Worm (Caenorhabditis elegans) whole organism, L1 larva: Measurements from ENCODE around the gene F57F4.1.
A peak's percentile ranks its signal among the peaks of the same experiment; 100 is the strongest.

Experiments used
- C04F5.9 ChIP-seq: sonication (generic microtip); optimal IDR thresholded peaks from 2 replicates; lab custom pipeline; 2016; ENCODE audit warnings: missing genetic modification characterization, missing compliant biosample characterization
- C34B4.2 ChIP-seq: sonication (generic microtip); optimal IDR thresholded peaks from 2 replicates; lab custom pipeline; 2017; ENCODE audit warnings: mild to moderate bottlenecking, missing genetic modification characterization, missing compliant biosample characterization
- Y116A8C.19 ChIP-seq: sonication (generic microtip); optimal IDR thresholded peaks from 2 replicates; lab custom pipeline; 2016; ENCODE audit warnings: missing compliant biosample characterization, missing genetic modification characterization, borderline replicate concordance
- aly-2 ChIP-seq: fragments of 150-350 bp; optimal IDR thresholded peaks from 2 replicates; lab custom pipeline; 2014; ENCODE audit warnings: missing biosample characterization, missing genetic modification characterization
- ama-1 ChIP-seq: fragments of 150-350 bp; optimal IDR thresholded peaks from 2 replicates; lab custom pipeline; 2014
- ceh-63 ChIP-seq: fragments of 200-800 bp; sonication (Bioruptor generic); optimal IDR thresholded peaks from 2 replicates; lab custom pipeline; 2018; ENCODE audit warnings: mild to moderate bottlenecking, missing genetic modification characterization, missing compliant biosample characterization
- ceh-8 ChIP-seq: fragments of 200-800 bp; sonication (Bioruptor generic); optimal IDR thresholded peaks from 2 replicates; lab custom pipeline; 2018; ENCODE audit warnings: mild to moderate bottlenecking, missing genetic modification characterization, moderate library complexity, missing compliant biosample characterization
- ceh-88 ChIP-seq: fragments of 200-800 bp; sonication (Bioruptor generic); IDR thresholded peaks from 2 replicates; pipeline ENCODE4 v1.3.6; 2022; ENCODE audit warnings: missing genetic modification characterization, missing compliant biosample characterization
- dpl-1 ChIP-seq, 3 experiments: fragments of 150-350 bp in 2 of 3; sonication (generic microtip) in 1 of 3; optimal IDR thresholded peaks; 2 replicates each; lab custom pipeline; 2014 to 2017; ENCODE audit warnings: missing biosample characterization in 3 of 3, missing genetic modification characterization in 3 of 3, missing genetic modification reagents in 3 of 3
- efl-1 ChIP-seq, 4 experiments: fragments of 150-350 bp; optimal IDR thresholded peaks in 3 of 4; peaks in 1 of 4; 1 replicate in 1 of 4; 2 replicates in 3 of 4; lab custom pipeline; 2014; ENCODE audit warnings: missing biosample characterization in 2 of 4, missing genetic modification characterization in 2 of 4, missing genetic modification reagents in 2 of 4
- elt-3 ChIP-seq, 6 experiments: fragments of 150-350 bp in 1 of 6; sonication (generic microtip); optimal IDR thresholded peaks; 2 replicates each; lab custom pipeline; 2017 to 2018; ENCODE audit warnings: missing biosample characterization in 6 of 6, missing genetic modification characterization in 6 of 6, inconsistent platforms in 1 of 6
- ets-5 ChIP-seq: fragments of 200-800 bp; sonication (Bioruptor generic); IDR thresholded peaks from 2 replicates; pipeline ENCODE4 v1.3.6; 2022; ENCODE audit warnings: missing genetic modification characterization, missing compliant biosample characterization
- fkh-10 ChIP-seq: sonication (generic microtip); optimal IDR thresholded peaks from 2 replicates; lab custom pipeline; 2017; ENCODE audit warnings: missing biosample characterization, missing genetic modification reagents, missing genetic modification characterization
- fkh-4 ChIP-seq: sonication (generic microtip); optimal IDR thresholded peaks from 2 replicates; lab custom pipeline; 2016; ENCODE audit warnings: missing compliant biosample characterization, missing genetic modification characterization, borderline replicate concordance
- fkh-8 ChIP-seq: sonication (generic microtip); optimal IDR thresholded peaks from 2 replicates; lab custom pipeline; 2016; ENCODE audit warnings: mild to moderate bottlenecking, missing genetic modification characterization, missing compliant biosample characterization
- fos-1 ChIP-seq: fragments of 150-350 bp; optimal IDR thresholded peaks from 2 replicates; lab custom pipeline; 2014; ENCODE audit warnings: missing biosample characterization, missing genetic modification characterization
- grh-1 ChIP-seq: fragments of 200-800 bp; sonication (Bioruptor generic); IDR thresholded peaks from 2 replicates; pipeline ENCODE4 v1.3.6; 2022; ENCODE audit warnings: missing genetic modification reagents, missing genetic modification characterization, missing compliant biosample characterization
- hlh-17 ChIP-seq: fragments of 200-800 bp; sonication (Bioruptor generic); optimal IDR thresholded peaks from 2 replicates; lab custom pipeline; 2018; ENCODE audit warnings: missing genetic modification characterization, mild to moderate bottlenecking, missing compliant biosample characterization, moderate library complexity, borderline replicate concordance
- hlh-4 ChIP-seq: sonication (generic microtip); optimal IDR thresholded peaks from 2 replicates; lab custom pipeline; 2016; ENCODE audit warnings: mild to moderate bottlenecking, missing genetic modification characterization, missing compliant biosample characterization
- hpl-2 ChIP-seq: fragments of 150-350 bp; optimal IDR thresholded peaks from 2 replicates; lab custom pipeline; 2014; ENCODE audit warnings: missing biosample characterization, missing genetic modification reagents, missing genetic modification characterization
- irx-1 ChIP-seq: sonication (generic microtip); optimal IDR thresholded peaks from 2 replicates; lab custom pipeline; 2016; ENCODE audit warnings: missing genetic modification characterization, missing compliant biosample characterization
- isw-1 ChIP-seq: fragments of 200-800 bp; sonication (Bioruptor generic); IDR thresholded peaks from 2 replicates; pipeline ENCODE4 v1.3.6; 2022; ENCODE audit warnings: missing genetic modification characterization, missing compliant biosample characterization
- jun-1 ChIP-seq: fragments of 150-350 bp; optimal IDR thresholded peaks from 2 replicates; lab custom pipeline; 2014; ENCODE audit warnings: missing biosample characterization, missing genetic modification reagents, missing genetic modification characterization
- lin-14 ChIP-seq: fragments of 200-800 bp; sonication (Bioruptor generic); optimal IDR thresholded peaks from 2 replicates; lab custom pipeline; 2018; ENCODE audit warnings: mild to moderate bottlenecking, missing genetic modification characterization, moderate library complexity, missing compliant biosample characterization
- lin-15B ChIP-seq: fragments of 150-350 bp; sonication (generic microtip); optimal IDR thresholded peaks from 3 replicates; lab custom pipeline; 2014; ENCODE audit warnings: missing biosample characterization, missing genetic modification characterization
- lin-35 ChIP-seq, 2 experiments: fragments of 150-350 bp; optimal IDR thresholded peaks; 2 replicates each; lab custom pipeline; 2014; ENCODE audit warnings: missing biosample characterization in 2 of 2, missing genetic modification characterization in 2 of 2, missing genetic modification reagents in 2 of 2
- lin-39 ChIP-seq: fragments of 150-350 bp; optimal IDR thresholded peaks from 2 replicates; lab custom pipeline; 2014; ENCODE audit warnings: missing biosample characterization, missing genetic modification reagents, missing genetic modification characterization
- lsy-2 ChIP-seq, 2 experiments: fragments of 150-350 bp; optimal IDR thresholded peaks; 2 replicates each; lab custom pipeline; 2014; ENCODE audit warnings: missing biosample characterization in 2 of 2, missing genetic modification characterization in 2 of 2
- mdl-1 ChIP-seq, 2 experiments: fragments of 150-350 bp; optimal IDR thresholded peaks; 2 replicates each; lab custom pipeline; 2014 to 2017; ENCODE audit warnings: missing biosample characterization in 2 of 2, missing genetic modification characterization in 2 of 2, inconsistent platforms in 1 of 2
- mef-2 ChIP-seq: fragments of 150-350 bp; optimal IDR thresholded peaks from 2 replicates; lab custom pipeline; 2014; ENCODE audit warnings: missing biosample characterization, missing genetic modification characterization
- nhr-11 ChIP-seq: fragments of 150-350 bp; optimal IDR thresholded peaks from 2 replicates; lab custom pipeline; 2014; ENCODE audit warnings: missing biosample characterization, missing genetic modification characterization
- nhr-12 ChIP-seq: sonication (generic microtip); optimal IDR thresholded peaks from 2 replicates; lab custom pipeline; 2017; ENCODE audit warnings: missing biosample characterization, missing genetic modification characterization
- nhr-20 ChIP-seq: sonication (generic microtip); optimal IDR thresholded peaks from 2 replicates; lab custom pipeline; 2016; ENCODE audit warnings: mild to moderate bottlenecking, missing genetic modification characterization, missing compliant biosample characterization
- nhr-237 ChIP-seq: fragments of 150-350 bp; optimal IDR thresholded peaks from 2 replicates; lab custom pipeline; 2014; ENCODE audit warnings: missing biosample characterization, missing genetic modification characterization
- nhr-28 ChIP-seq: fragments of 150-350 bp; optimal IDR thresholded peaks from 2 replicates; lab custom pipeline; 2014; ENCODE audit warnings: missing biosample characterization, missing genetic modification characterization
- nhr-71 ChIP-seq: sonication (generic microtip); optimal IDR thresholded peaks from 2 replicates; lab custom pipeline; 2016; ENCODE audit warnings: mild to moderate bottlenecking, missing genetic modification characterization, moderate library complexity, missing compliant biosample characterization
- nhr-77 ChIP-seq: fragments of 150-350 bp; optimal IDR thresholded peaks from 2 replicates; lab custom pipeline; 2014; ENCODE audit warnings: missing biosample characterization, missing genetic modification characterization
- nhr-84 ChIP-seq: sonication (generic microtip); optimal IDR thresholded peaks from 2 replicates; lab custom pipeline; 2017; ENCODE audit warnings: missing biosample characterization, missing genetic modification characterization
- nhr-85 ChIP-seq: sonication (generic microtip); peaks from one replicate; lab custom pipeline; 2016; ENCODE audit warnings: missing genetic modification characterization, inconsistent platforms, missing compliant biosample characterization
- nhr-90 ChIP-seq: sonication (generic microtip); optimal IDR thresholded peaks from 2 replicates; lab custom pipeline; 2016; ENCODE audit warnings: mild to moderate bottlenecking, missing genetic modification characterization, missing compliant biosample characterization; ENCODE audit not compliant: poor library complexity
- pqm-1 ChIP-seq: sonication (generic microtip); optimal IDR thresholded peaks from 3 replicates; lab custom pipeline; 2017; ENCODE audit warnings: missing biosample characterization, missing genetic modification characterization
- rnt-1 ChIP-seq: sonication (generic microtip); optimal IDR thresholded peaks from 2 replicates; lab custom pipeline; 2016; ENCODE audit warnings: mild to moderate bottlenecking, missing genetic modification characterization, moderate library complexity, missing compliant biosample characterization
- skn-1 ChIP-seq: fragments of 150-350 bp; optimal IDR thresholded peaks from 2 replicates; lab custom pipeline; 2014; ENCODE audit warnings: missing biosample characterization, missing genetic modification characterization
- snu-23 ChIP-seq: sonication (generic microtip); optimal IDR thresholded peaks from 2 replicates; lab custom pipeline; 2016; ENCODE audit warnings: missing genetic modification characterization, missing compliant biosample characterization
- sptf-1 ChIP-seq: fragments of 150-350 bp; optimal IDR thresholded peaks from 2 replicates; lab custom pipeline; 2014; ENCODE audit warnings: missing biosample characterization, missing genetic modification characterization
- sup-37 ChIP-seq: fragments of 200-800 bp; sonication (Bioruptor generic); optimal IDR thresholded peaks from 2 replicates; lab custom pipeline; 2018; ENCODE audit warnings: mild to moderate bottlenecking, missing genetic modification characterization, missing compliant biosample characterization
- tbx-2 ChIP-seq: sonication (generic microtip); optimal IDR thresholded peaks from 2 replicates; lab custom pipeline; 2016; ENCODE audit warnings: missing genetic modification characterization, missing compliant biosample characterization
- tlp-1 ChIP-seq: fragments of 150-350 bp; optimal IDR thresholded peaks from 2 replicates; lab custom pipeline; 2014; ENCODE audit warnings: missing biosample characterization, missing genetic modification characterization
- unc-130 ChIP-seq: fragments of 150-350 bp; optimal IDR thresholded peaks from 2 replicates; lab custom pipeline; 2017; ENCODE audit warnings: missing biosample characterization, missing genetic modification characterization, inconsistent platforms
- unc-30 ChIP-seq: sonication (generic microtip); optimal IDR thresholded peaks from 2 replicates; lab custom pipeline; 2017; ENCODE audit warnings: missing biosample characterization, missing genetic modification characterization
- unc-86 ChIP-seq: sonication (generic microtip); optimal IDR thresholded peaks from 2 replicates; lab custom pipeline; 2016; ENCODE audit warnings: missing genetic modification characterization, missing compliant biosample characterization
- vab-15 ChIP-seq: sonication (generic microtip); optimal IDR thresholded peaks from 2 replicates; lab custom pipeline; 2017; ENCODE audit warnings: missing genotype, mild to moderate bottlenecking, missing genetic modification characterization, missing compliant biosample characterization
- xbp-1 ChIP-seq: sonication (generic microtip); optimal IDR thresholded peaks from 2 replicates; lab custom pipeline; 2016; ENCODE audit warnings: missing genetic modification characterization, missing compliant biosample characterization
- zag-1 ChIP-seq: fragments of 150-350 bp; optimal IDR thresholded peaks from 2 replicates; lab custom pipeline; 2014; ENCODE audit warnings: missing biosample characterization, missing genetic modification characterization

Gene F57F4.1

DNA sequence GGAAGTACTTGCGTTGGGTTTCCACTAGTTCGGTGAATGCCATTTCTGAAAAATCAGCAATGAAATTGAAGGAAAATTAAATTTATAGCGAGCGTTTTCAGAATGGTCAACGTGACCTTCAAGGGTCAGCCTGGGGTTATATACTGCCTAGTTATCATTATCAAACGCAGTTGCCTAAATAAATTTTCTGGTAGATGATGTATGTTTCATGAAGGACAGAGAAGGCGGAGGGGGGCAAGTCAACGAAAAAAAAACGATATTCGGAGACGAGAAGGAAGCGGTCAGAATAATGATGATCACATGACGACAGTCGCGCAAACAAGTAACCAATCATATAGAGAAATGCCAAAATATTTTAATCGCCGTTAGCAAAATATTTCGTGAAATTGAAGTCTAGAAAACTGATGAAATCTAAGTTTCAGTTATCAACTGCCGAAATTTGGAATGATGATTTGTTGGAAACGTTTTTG is 39.6 kb downstream of the F57F4.1 start, which contains the start of gene alh-4:
Gene alh-4 (minus strand): TSS at position 51 of the 470 bp plus-strand sequence.
- TF ChIP-seq nhr-20 (peak; percentile 67), hlh-4 (tag; lab: Kevin White, UChicago) (no peak), C04F5.9 (tag; lab: Kevin White, UChicago) (no peak), hlh-17 (GFP tag; lab: Kevin White, UChicago) (no peak), fkh-10 (no peak), fkh-4 (tag; lab: Kevin White, UChicago) (no peak), ceh-63 (GFP tag; lab: Kevin White, UChicago) (no peak), unc-86 (tag; lab: Kevin White, UChicago) (no peak), lsy-2 (tag; optimal IDR thresholded peaks at IDR 0.05; lab: Kevin White, UChicago) (peak in 1 of 2 experiments; percentile 28), mdl-1 (tag; optimal IDR thresholded peaks at IDR 0.05; lab: Kevin White, UChicago) (peak in 1 of 2 experiments; percentile 40), isw-1 (GFP tag; lab: Robert Waterston, UW) (no peak), nhr-12 (no peak), ceh-8 (GFP tag; lab: Kevin White, UChicago) (no peak), nhr-77 (no peak), ceh-88 (GFP tag; lab: Robert Waterston, UW) (no peak), skn-1 (tag; lab: Kevin White, UChicago) (no peak), fkh-8 (tag; lab: Kevin White, UChicago) (no peak), fos-1 (no peak), xbp-1 (tag; lab: Kevin White, UChicago) (no peak), nhr-237 (tag; lab: Kevin White, UChicago) (no peak), nhr-85 (tag; lab: Kevin White, UChicago) (peak; percentile 84), grh-1 (GFP tag; lab: Robert Waterston, UW) (no peak; the same call in 1 of the 2 replicates), elt-3 (tag; optimal IDR thresholded peaks at IDR 0.05; lab: Kevin White, UChicago) (peak in 1 of 6 experiments; percentile 77), snu-23 (GFP tag; lab: Kevin White, UChicago) (peak; percentile 44), lin-15B (tag; lab: Kevin White, UChicago) (no peak), nhr-11 (no peak), dpl-1 (GFP tag; optimal IDR thresholded peaks at IDR 0.05; lab: Kevin White, UChicago) (peak in 1 of 3 experiments; percentile 0), C34B4.2 (tag; lab: Kevin White, UChicago) (no peak), lin-39 (tag; lab: Kevin White, UChicago) (no peak), mef-2 (no peak), nhr-84 (tag; lab: Kevin White, UChicago) (no peak), unc-130 (tag; lab: Kevin White, UChicago) (peak; percentile 52), tlp-1 (tag; lab: Kevin White, UChicago) (no peak), ets-5 (GFP tag; lab: Robert Waterston, UW) (no peak), rnt-1 (no peak), nhr-28 (no peak), lin-14 (GFP tag; lab: Kevin White, UChicago) (peak; percentile 45), ama-1 (peak; percentile 35), nhr-90 (peak; percentile 58), vab-15 (tag; lab: Kevin White, UChicago) (peak; percentile 8), efl-1 (optimal IDR thresholded peaks at IDR 0.05; lab: Kevin White, UChicago) (no peak), efl-1 (GFP tag; optimal IDR thresholded peaks at IDR 0.05 in 1 of 2; lab: Kevin White, UChicago) (no peak), zag-1 (tag; lab: Kevin White, UChicago) (no peak), Y116A8C.19 (tag; lab: Kevin White, UChicago) (no peak), lin-35 (GFP tag; optimal IDR thresholded peaks at IDR 0.05; lab: Kevin White, UChicago) (peak in 1 of 2 experiments; percentile 37), tbx-2 (tag; lab: Kevin White, UChicago) (peak; percentile 17), sptf-1 (tag; lab: Kevin White, UChicago) (no peak), unc-30 (tag; lab: Kevin White, UChicago) (no peak), pqm-1 (no peak), nhr-71 (tag; lab: Kevin White, UChicago) (peak; percentile 42), irx-1 (no peak), sup-37 (no peak), jun-1 (tag; lab: Kevin White, UChicago) (no peak), hpl-2 (GFP tag; lab: Kevin White, UChicago) (no peak), aly-2 (tag; lab: Kevin White, UChicago) (no peak)
